Worm (Caenorhabditis elegans) whole organism, young adult: ENCODE results near the gene C36C5.12.
A peak's percentile ranks its signal among the peaks of the same experiment; 100 is the strongest.

Source experiments
- C06A6.2 ChIP-seq: fragments of 200-800 bp; sonication (Bioruptor generic); conservative IDR thresholded peaks from 2 replicates; pipeline ENCODE4 v1.3.6; 2022; ENCODE audit warnings: missing genetic modification characterization, missing compliant biosample characterization
- F33H1.4 ChIP-seq: fragments of 200-800 bp; sonication (Bioruptor generic); IDR thresholded peaks from 2 replicates; pipeline ENCODE4 v1.3.6; 2022; ENCODE audit warnings: missing genetic modification reagents, missing genetic modification characterization, missing compliant biosample characterization
- F52B5.7 ChIP-seq: sonication (generic microtip); optimal IDR thresholded peaks from 2 replicates; lab custom pipeline; 2016; ENCODE audit warnings: mild to moderate bottlenecking, missing genetic modification characterization, missing compliant biosample characterization
- F57A8.1 ChIP-seq: fragments of 200-800 bp; sonication (Bioruptor generic); optimal IDR thresholded peaks from 2 replicates; lab custom pipeline; 2018; ENCODE audit warnings: mild to moderate bottlenecking, missing genetic modification characterization, moderate library complexity, missing compliant biosample characterization
- K12H6.12 ChIP-seq: fragments of 200-800 bp; sonication (Bioruptor generic); optimal IDR thresholded peaks from 2 replicates; lab custom pipeline; 2018; ENCODE audit warnings: mild to moderate bottlenecking, missing genetic modification characterization, missing compliant biosample characterization
- T26A5.8 ChIP-seq: sonication (generic microtip); optimal IDR thresholded peaks from 2 replicates; lab custom pipeline; 2016; ENCODE audit warnings: missing genetic modification characterization, missing compliant biosample characterization
- Y56A3A.18 ChIP-seq: fragments of 200-800 bp; sonication (Bioruptor generic); IDR thresholded peaks from 2 replicates; pipeline ENCODE4 v1.3.6; 2022; ENCODE audit warnings: missing genetic modification reagents, missing genetic modification characterization, missing compliant biosample characterization
- Y79H2A.3 ChIP-seq: fragments of 200-800 bp; sonication (Bioruptor generic); conservative IDR thresholded peaks from 2 replicates; pipeline ENCODE4 v1.3.6; 2022; ENCODE audit warnings: missing genetic modification reagents, missing genetic modification characterization, missing compliant biosample characterization
- Y95B8A.8 ChIP-seq: fragments of 200-800 bp; sonication (Bioruptor generic); IDR thresholded peaks from 2 replicates; pipeline ENCODE4 v1.3.6; 2022; ENCODE audit warnings: missing genetic modification reagents, missing genetic modification characterization, missing compliant biosample characterization
- aptf-3 ChIP-seq: fragments of 200-800 bp; sonication (Bioruptor generic); IDR thresholded peaks from 2 replicates; pipeline ENCODE4 v1.3.6; 2022; ENCODE audit warnings: missing genetic modification characterization, missing compliant biosample characterization
- atf-7 ChIP-seq: sonication (generic microtip); optimal IDR thresholded peaks from 2 replicates; lab custom pipeline; 2017; ENCODE audit warnings: mild to moderate bottlenecking, missing genetic modification characterization, missing compliant biosample characterization
- attf-3 ChIP-seq: fragments of 200-800 bp; sonication (Bioruptor generic); conservative IDR thresholded peaks from 2 replicates; pipeline ENCODE4 v1.3.6; 2022; ENCODE audit warnings: missing genetic modification reagents, missing genetic modification characterization, missing compliant biosample characterization
- bed-2 ChIP-seq: fragments of 200-800 bp; sonication (Bioruptor generic); IDR thresholded peaks from 2 replicates; pipeline ENCODE4 v1.3.6; 2022; ENCODE audit warnings: missing genetic modification reagents, missing genetic modification characterization, missing compliant biosample characterization
- cebp-2 ChIP-seq: fragments of 200-800 bp; sonication (Bioruptor generic); IDR thresholded peaks from 2 replicates; pipeline ENCODE4 v1.3.6; 2022; ENCODE audit warnings: missing genetic modification characterization, missing compliant biosample characterization
- chd-7 ChIP-seq: sonication (generic microtip); optimal IDR thresholded peaks from 2 replicates; lab custom pipeline; 2016; ENCODE audit warnings: mild to moderate bottlenecking, missing genetic modification characterization, moderate library complexity, missing compliant biosample characterization
- ets-4 ChIP-seq: fragments of 200-800 bp; sonication (Bioruptor generic); optimal IDR thresholded peaks from 2 replicates; lab custom pipeline; 2018; ENCODE audit warnings: mild to moderate bottlenecking, missing genetic modification characterization, missing compliant biosample characterization
- gei-17 ChIP-seq: fragments of 200-800 bp; sonication (Bioruptor generic); optimal IDR thresholded peaks from 2 replicates; lab custom pipeline; 2018; ENCODE audit warnings: mild to moderate bottlenecking, missing genetic modification characterization, missing compliant biosample characterization
- hlh-26 ChIP-seq: fragments of 200-800 bp; sonication (Bioruptor generic); conservative IDR thresholded peaks from 2 replicates; pipeline ENCODE4 v1.3.6; 2022; ENCODE audit warnings: missing genetic modification reagents, missing genetic modification characterization, missing compliant biosample characterization
- hmg-1.2 ChIP-seq: fragments of 200-800 bp; sonication (Bioruptor generic); IDR thresholded peaks from 2 replicates; pipeline ENCODE4 v1.3.6; 2022; ENCODE audit warnings: missing genetic modification reagents, missing genetic modification characterization, missing compliant biosample characterization
- let-526 ChIP-seq: fragments of 200-800 bp; sonication (Bioruptor generic); IDR thresholded peaks from 2 replicates; pipeline ENCODE4 v1.3.6; 2022; ENCODE audit warnings: missing genetic modification reagents, missing genetic modification characterization, missing compliant biosample characterization
- let-607 ChIP-seq, 2 experiments: fragments of 200-800 bp in 1 of 2; sonication (Bioruptor generic) in 1 of 2; sonication (generic microtip) in 1 of 2; optimal IDR thresholded peaks; 2 replicates each; lab custom pipeline; 2016 to 2018; ENCODE audit warnings: mild to moderate bottlenecking in 2 of 2, missing compliant biosample characterization in 2 of 2, missing genetic modification characterization in 2 of 2, moderate library complexity in 2 of 2, missing genotype in 1 of 2
- lin-40 ChIP-seq: sonication (generic microtip); optimal IDR thresholded peaks from 2 replicates; lab custom pipeline; 2016; ENCODE audit warnings: missing genetic modification characterization, mild to moderate bottlenecking, missing compliant biosample characterization, missing genotype, missing genetic modification reagents
- madf-3 ChIP-seq: fragments of 200-800 bp; sonication (Bioruptor generic); IDR thresholded peaks from 2 replicates; pipeline ENCODE4 v1.3.6; 2022; ENCODE audit warnings: missing genetic modification reagents, missing genetic modification characterization, missing compliant biosample characterization
- madf-6 ChIP-seq: fragments of 200-800 bp; sonication (Bioruptor generic); IDR thresholded peaks from 2 replicates; pipeline ENCODE4 v1.3.6; 2022; ENCODE audit warnings: missing genetic modification reagents, missing genetic modification characterization, missing compliant biosample characterization
- mcd-1 ChIP-seq: fragments of 200-800 bp; sonication (Bioruptor generic); IDR thresholded peaks from 2 replicates; pipeline ENCODE4 v1.3.6; 2022; ENCODE audit warnings: missing genetic modification reagents, missing genetic modification characterization, missing compliant biosample characterization
- mel-28 ChIP-seq: sonication (generic microtip); optimal IDR thresholded peaks from 2 replicates; lab custom pipeline; 2016; ENCODE audit warnings: borderline replicate concordance, mild to moderate bottlenecking, missing genetic modification characterization, missing compliant biosample characterization
- mes-4 ChIP-seq: sonication (generic microtip); optimal IDR thresholded peaks from 2 replicates; lab custom pipeline; 2016; ENCODE audit warnings: missing genotype, missing genetic modification characterization, missing compliant biosample characterization
- nfyb-1 ChIP-seq: fragments of 200-800 bp; sonication (Bioruptor generic); IDR thresholded peaks from 2 replicates; pipeline ENCODE4 v1.3.6; 2022; ENCODE audit warnings: missing genetic modification reagents, missing genetic modification characterization, missing compliant biosample characterization
- nhr-80 ChIP-seq: sonication (generic microtip); optimal IDR thresholded peaks from 2 replicates; lab custom pipeline; 2016; ENCODE audit warnings: missing genetic modification characterization, missing compliant biosample characterization
- ztf-22 ChIP-seq: fragments of 200-800 bp; sonication (Bioruptor generic); optimal IDR thresholded peaks from 2 replicates; lab custom pipeline; 2018; ENCODE audit warnings: mild to moderate bottlenecking, missing genetic modification characterization, moderate library complexity, missing compliant biosample characterization
- ztf-25 ChIP-seq: fragments of 200-800 bp; sonication (Bioruptor generic); IDR thresholded peaks from 2 replicates; pipeline ENCODE4 v1.3.6; 2022; ENCODE audit warnings: missing genetic modification reagents, missing genetic modification characterization, missing compliant biosample characterization
- ztf-26 ChIP-seq: sonication (generic microtip); optimal IDR thresholded peaks from 2 replicates; lab custom pipeline; 2017; ENCODE audit warnings: missing genetic modification characterization, missing compliant biosample characterization

C36C5.12 gene

ce11 chrV:3195814-3196213 lies 36.7 kb upstream of the C36C5.12 start:
- TF ChIP-seq nfyb-1 (GFP tag; lab: Robert Waterston, UW) = peak; percentile 66; the same call in 1 of the 2 replicates
- TF ChIP-seq mes-4 (tag; lab: Kevin White, UChicago) = no peak

- TF ChIP-seq madf-6 (GFP tag; lab: Robert Waterston, UW) (no peak), ets-4 (GFP tag; lab: Kevin White, UChicago) (no peak), Y95B8A.8 (GFP tag; lab: Robert Waterston, UW) (no peak), mcd-1 (peak; percentile 73), ztf-25 (no peak), nhr-80 (tag; lab: Kevin White, UChicago) (peak; percentile 8)
Observed at ce11 chrV:3194952-3195450, 35.8 kb upstream of the C36C5.12 start, which contains the start of gene Y73C8B.2. Gene Y73C8B.2 (minus strand): TSS chrV:3195002.

- TF ChIP-seq mcd-1 (peak; percentile 33; the same call in 1 of the 2 replicates), ztf-22 (GFP tag; lab: Kevin White, UChicago) (no peak), Y56A3A.18 (GFP tag; lab: Robert Waterston, UW) (no peak), F52B5.7 (tag; lab: Kevin White, UChicago) (no peak), nhr-80 (tag; lab: Kevin White, UChicago) (peak; percentile 52), F57A8.1 (GFP tag; lab: Kevin White, UChicago) (no peak), ztf-26 (tag; lab: Kevin White, UChicago) (no peak), atf-7 (tag; lab: Kevin White, UChicago) (peak; percentile 6), hmg-1.2 (GFP tag; lab: Robert Waterston, UW) (peak; percentile 89; the same call in 1 of the 2 replicates), nfyb-1 (GFP tag; lab: Robert Waterston, UW) (peak; percentile 28; the same call in 1 of the 2 replicates), lin-40 (tag; lab: Kevin White, UChicago) (peak; percentile 5), F33H1.4 (no peak), aptf-3 (GFP tag; lab: Robert Waterston, UW) (no peak), C06A6.2 (GFP tag; lab: Robert Waterston, UW) (no peak), chd-7 (no peak), bed-2 (GFP tag; lab: Robert Waterston, UW) (no peak), cebp-2 (GFP tag; lab: Robert Waterston, UW) (no peak)
- TF ChIP-seq, all 124 proteins: peak for 6
Observed at ce11 chrV:3193091-3193608, 34.0 kb upstream of the C36C5.12 start, which contains the start of the genes Y73C8B.3 and Y73C8B.9. Gene Y73C8B.3 (minus strand): TSS chrV:3193237. Gene Y73C8B.9 (plus strand): TSS chrV:3193558.

- TF ChIP-seq madf-3 (GFP tag; lab: Robert Waterston, UW) (no peak), Y79H2A.3 (no peak), K12H6.12 (tag; lab: Kevin White, UChicago) (no peak), Y56A3A.18 (GFP tag; lab: Robert Waterston, UW) (no peak), T26A5.8 (tag; lab: Kevin White, UChicago) (no peak), gei-17 (GFP tag; lab: Kevin White, UChicago) (no peak), let-607 (tag; optimal IDR thresholded peaks at IDR 0.05; lab: Kevin White, UChicago) (no peak), let-526 (GFP tag; lab: Robert Waterston, UW) (no peak), attf-3 (GFP tag; lab: Robert Waterston, UW) (no peak), mel-28 (tag; lab: Kevin White, UChicago) (no peak), hlh-26 (GFP tag; lab: Robert Waterston, UW) (no peak), hmg-1.2 (GFP tag; lab: Robert Waterston, UW) (no peak)
Observed at ce11 chrV:3188043-3188442, 28.9 kb upstream of the C36C5.12 start, which contains the start of gene lag-2. Gene lag-2 (plus strand): TSS chrV:3188343.
